Fruit fly (Drosophila melanogaster) whole organism, embryonic: Measurements from ENCODE around the gene CG31816.

Experiments
- Asciz ChIP-seq: fragments of 200-800 bp; sonication (Bioruptor generic); optimal IDR thresholded peaks from 2 replicates; lab custom pipeline; 2017; ENCODE audit warnings: missing biosample characterization, mild to moderate bottlenecking, missing genetic modification characterization, missing genetic modification reagents
- Atf6 ChIP-seq: fragments of 200-800 bp; sonication (Bioruptor generic); IDR thresholded peaks from 2 replicates; pipeline ENCODE4 v1.3.6; 2022; ENCODE audit warnings: missing biosample characterization, missing genetic modification characterization
- Bdp1 ChIP-seq: fragments of 200-800 bp; sonication (Bioruptor generic); optimal IDR thresholded peaks from 3 replicates; lab custom pipeline; 2016; ENCODE audit warnings: missing biosample characterization, missing genetic modification characterization
- CG10543 ChIP-seq: fragments of 200-800 bp; sonication (Bioruptor generic); optimal IDR thresholded peaks from 3 replicates; lab custom pipeline; 2017; ENCODE audit warnings: missing biosample characterization, mild to moderate bottlenecking, missing genetic modification characterization, moderate library complexity
- CG11504 ChIP-seq: fragments of 200-800 bp; sonication (Bioruptor generic); optimal IDR thresholded peaks from 3 replicates; lab custom pipeline; 2019; ENCODE audit warnings: missing biosample characterization, mild to moderate bottlenecking, missing genetic modification characterization, moderate library complexity
- CG12659 ChIP-seq: fragments of 200-800 bp; sonication (Bioruptor generic); optimal IDR thresholded peaks from 3 replicates; lab custom pipeline; 2017; ENCODE audit warnings: mild to moderate bottlenecking, missing biosample characterization, missing genetic modification reagents, missing genetic modification characterization
- CG14050 ChIP-seq: fragments of 200-800 bp; sonication (Bioruptor generic); IDR thresholded peaks from 3 replicates; pipeline ENCODE4 v1.3.6; 2022; ENCODE audit warnings: missing biosample characterization, missing genetic modification characterization
- CG14667 ChIP-seq: fragments of 200-800 bp; sonication (Bioruptor generic); IDR thresholded peaks from 2 replicates; pipeline ENCODE4 v1.3.6; 2022; ENCODE audit warnings: missing biosample characterization, missing genetic modification characterization
- CG15073 ChIP-seq: fragments of 200-800 bp; sonication (Bioruptor generic); optimal IDR thresholded peaks from 2 replicates; lab custom pipeline; 2016; ENCODE audit warnings: missing biosample characterization, missing genetic modification characterization
- CG15696 ChIP-seq: fragments of 200-800 bp; sonication (Bioruptor generic); optimal IDR thresholded peaks from 2 replicates; lab custom pipeline; 2019; ENCODE audit warnings: missing biosample characterization, mild to moderate bottlenecking, missing genetic modification characterization, moderate library complexity
- CG16815 ChIP-seq: fragments of 200-800 bp; sonication (Bioruptor generic); optimal IDR thresholded peaks from 3 replicates; lab custom pipeline; 2017; ENCODE audit warnings: missing biosample characterization, mild to moderate bottlenecking, missing genetic modification characterization
- CG17361 ChIP-seq: fragments of 200-800 bp; sonication (Bioruptor generic); IDR thresholded peaks from 3 replicates; pipeline ENCODE4 v1.3.6; 2022; ENCODE audit warnings: missing biosample characterization, missing genetic modification characterization
- CG18764 ChIP-seq: fragments of 200-800 bp; sonication (Bioruptor generic); optimal IDR thresholded peaks from 3 replicates; lab custom pipeline; 2016; ENCODE audit warnings: missing biosample characterization, missing genetic modification characterization
- CG3163 ChIP-seq: fragments of 200-800 bp; sonication (Bioruptor generic); optimal IDR thresholded peaks from 3 replicates; lab custom pipeline; 2016; ENCODE audit warnings: missing biosample characterization, missing genetic modification characterization
- CG4282 ChIP-seq: fragments of 200-800 bp; sonication (Bioruptor generic); optimal IDR thresholded peaks from 2 replicates; lab custom pipeline; 2016; ENCODE audit warnings: missing biosample characterization, missing genetic modification characterization
- CG4730 ChIP-seq: fragments of 200-800 bp; sonication (Bioruptor generic); IDR thresholded peaks from 2 replicates; pipeline ENCODE4 v1.3.6; 2022; ENCODE audit warnings: missing biosample characterization, missing genetic modification characterization
- CG6813 ChIP-seq: fragments of 200-800 bp; sonication (Bioruptor generic); optimal IDR thresholded peaks from 2 replicates; lab custom pipeline; 2017; ENCODE audit warnings: missing biosample characterization, missing genetic modification characterization, mild to moderate bottlenecking, moderate library complexity, missing genetic modification reagents
- CG9609 ChIP-seq: fragments of 200-800 bp; sonication (Bioruptor generic); optimal IDR thresholded peaks from 3 replicates; lab custom pipeline; 2016; ENCODE audit warnings: missing biosample characterization, missing genetic modification characterization
- CG9727 ChIP-seq: fragments of 200-800 bp; sonication (Bioruptor generic); optimal IDR thresholded peaks from 3 replicates; lab custom pipeline; 2017; ENCODE audit warnings: missing biosample characterization, mild to moderate bottlenecking, missing genetic modification characterization
- CG9876 ChIP-seq: fragments of 200-800 bp; sonication (Bioruptor generic); optimal IDR thresholded peaks from 2 replicates; lab custom pipeline; 2016; ENCODE audit warnings: missing biosample characterization, missing genetic modification characterization
- Camta ChIP-seq: fragments of 200-800 bp; sonication (Bioruptor generic); optimal IDR thresholded peaks from 2 replicates; lab custom pipeline; 2016; ENCODE audit warnings: missing biosample characterization, missing genetic modification characterization
- CoRest ChIP-seq: fragments of 200-800 bp; sonication (Bioruptor generic); optimal IDR thresholded peaks from 3 replicates; lab custom pipeline; 2018; ENCODE audit warnings: missing biosample characterization, mild to moderate bottlenecking, missing genetic modification characterization, moderate library complexity
- Hmr ChIP-seq: fragments of 200-800 bp; sonication (Bioruptor generic); optimal IDR thresholded peaks from 3 replicates; lab custom pipeline; 2017; ENCODE audit warnings: mild to moderate bottlenecking, missing biosample characterization, missing genetic modification reagents, missing genetic modification characterization
- Max ChIP-seq: fragments of 200-800 bp; sonication (Bioruptor generic); optimal IDR thresholded peaks from 2 replicates; lab custom pipeline; 2016; ENCODE audit warnings: missing biosample characterization, mild to moderate bottlenecking, missing genetic modification characterization
- Rx ChIP-seq: fragments of 200-800 bp; sonication (Bioruptor generic); IDR thresholded peaks from 2 replicates; pipeline ENCODE4 v1.3.6; 2022; ENCODE audit warnings: missing biosample characterization, missing genetic modification characterization
- Sox102F ChIP-seq: fragments of 200-800 bp; sonication (Bioruptor generic); optimal IDR thresholded peaks from 2 replicates; lab custom pipeline; 2018; ENCODE audit warnings: missing biosample characterization, mild to moderate bottlenecking, missing genetic modification characterization, moderate library complexity
- Ssrp ChIP-seq: fragments of 200-800 bp; sonication (Bioruptor generic); optimal IDR thresholded peaks from 2 replicates; lab custom pipeline; 2018; ENCODE audit warnings: missing biosample characterization, mild to moderate bottlenecking, missing genetic modification characterization, moderate library complexity
- YL-1 ChIP-seq: fragments of 200-800 bp; sonication (Bioruptor generic); optimal IDR thresholded peaks from 3 replicates; lab custom pipeline; 2017; ENCODE audit warnings: missing biosample characterization, mild to moderate bottlenecking, missing genetic modification characterization
- ap ChIP-seq: fragments of 200-800 bp; sonication (Bioruptor generic); IDR thresholded peaks from 2 replicates; pipeline ENCODE4 v1.3.6; 2022; ENCODE audit warnings: missing biosample characterization, missing genetic modification characterization
- ase ChIP-seq: fragments of 200-800 bp; sonication (Bioruptor generic); IDR thresholded peaks from 3 replicates; pipeline ENCODE4 v1.3.6; 2022; ENCODE audit warnings: missing biosample characterization, missing genetic modification characterization
- cad ChIP-seq: fragments of >200 bp; optimal IDR thresholded peaks from 2 replicates; lab custom pipeline; 2017; ENCODE audit warnings: missing biosample characterization, missing genetic modification characterization
- cato ChIP-seq: fragments of 200-800 bp; sonication (Bioruptor generic); optimal IDR thresholded peaks from 2 replicates; lab custom pipeline; 2016; ENCODE audit warnings: missing biosample characterization, missing genetic modification characterization, borderline replicate concordance
- da ChIP-seq: fragments of 200-800 bp; sonication (Bioruptor generic); optimal IDR thresholded peaks from 2 replicates; lab custom pipeline; 2016; ENCODE audit warnings: missing biosample characterization, missing genetic modification characterization
- fd64A ChIP-seq: fragments of 200-800 bp; sonication (Bioruptor generic); optimal IDR thresholded peaks from 3 replicates; lab custom pipeline; 2018; ENCODE audit warnings: missing biosample characterization, mild to moderate bottlenecking, missing genetic modification characterization
- gcm2 ChIP-seq: fragments of 200-800 bp; sonication (Bioruptor generic); optimal IDR thresholded peaks from 2 replicates; lab custom pipeline; 2016; ENCODE audit warnings: missing biosample characterization, missing genetic modification characterization
- hb ChIP-seq: fragments of 200-800 bp; sonication (Bioruptor generic); IDR thresholded peaks from 3 replicates; pipeline ENCODE4 v1.3.6; 2022; ENCODE audit warnings: missing biosample characterization, missing genetic modification characterization; ENCODE audit not compliant: partially characterized antibody
- her ChIP-seq: fragments of 200-800 bp; sonication (Bioruptor generic); optimal IDR thresholded peaks from 2 replicates; lab custom pipeline; 2016; ENCODE audit warnings: missing biosample characterization, missing genetic modification characterization
- hkb ChIP-seq, 2 experiments: fragments of 200-800 bp in 1 of 2; fragments of >200 bp in 1 of 2; sonication (Bioruptor generic) in 1 of 2; IDR thresholded peaks in 1 of 2; optimal IDR thresholded peaks in 1 of 2; 2 replicates each; pipeline versions ENCODE4 v1.3.6 to Lab custom; 2017 to 2022; ENCODE audit warnings: missing biosample characterization in 1 of 2, missing genetic modification characterization in 1 of 2
- klu ChIP-seq: fragments of 200-800 bp; sonication (Bioruptor generic); IDR thresholded peaks from 2 replicates; pipeline ENCODE4 v1.3.6; 2022; ENCODE audit warnings: missing biosample characterization, missing genetic modification characterization
- luna ChIP-seq: fragments of 200-800 bp; sonication (Bioruptor generic); optimal IDR thresholded peaks from 2 replicates; lab custom pipeline; 2016; ENCODE audit warnings: missing biosample characterization, missing genetic modification characterization
- maf-S ChIP-seq: fragments of 200-800 bp; sonication (Bioruptor generic); optimal IDR thresholded peaks from 2 replicates; lab custom pipeline; 2016; ENCODE audit warnings: missing biosample characterization, missing genetic modification characterization
- p53 ChIP-seq: fragments of 200-800 bp; sonication (Bioruptor generic); optimal IDR thresholded peaks from 2 replicates; lab custom pipeline; 2016; ENCODE audit warnings: missing biosample characterization, missing genetic modification characterization
- pho ChIP-seq: fragments of 200-800 bp; sonication (Bioruptor generic); optimal IDR thresholded peaks from 2 replicates; lab custom pipeline; 2016; ENCODE audit warnings: missing biosample characterization, missing genetic modification characterization
- psq ChIP-seq: fragments of 200-800 bp; sonication (Bioruptor generic); optimal IDR thresholded peaks from 2 replicates; lab custom pipeline; 2017; ENCODE audit warnings: missing biosample characterization, missing genetic modification characterization
- pum ChIP-seq: fragments of 200-800 bp; sonication (Bioruptor generic); optimal IDR thresholded peaks from 2 replicates; lab custom pipeline; 2016; ENCODE audit warnings: missing biosample characterization, missing genetic modification characterization
- sens-2 ChIP-seq: fragments of 200-800 bp; sonication (Bioruptor generic); IDR thresholded peaks from 2 replicates; pipeline ENCODE4 v1.3.6; 2022; ENCODE audit warnings: missing biosample characterization, missing genetic modification characterization
- sr ChIP-seq: fragments of 200-800 bp; sonication (Bioruptor generic); IDR thresholded peaks from 3 replicates; pipeline ENCODE4 v1.3.6; 2022; ENCODE audit warnings: missing biosample characterization, missing genetic modification characterization
- twi ChIP-seq: fragments of 200-800 bp; optimal IDR thresholded peaks from 2 replicates; lab custom pipeline; 2019; ENCODE audit warnings: missing biosample characterization, mild to moderate bottlenecking, missing genetic modification characterization, moderate library complexity
- usp ChIP-seq: fragments of >200 bp; optimal IDR thresholded peaks from 2 replicates; lab custom pipeline; 2017; ENCODE audit warnings: missing biosample characterization, missing genetic modification characterization
- zen2 ChIP-seq: fragments of 200-800 bp; sonication (Bioruptor generic); IDR thresholded peaks from 3 replicates; pipeline ENCODE4 v1.3.6; 2022; ENCODE audit warnings: missing biosample characterization, missing genetic modification characterization; ENCODE audit not compliant: partially characterized antibody

Gene CG31816

dm6 chr2L:16542997-16543593 is 749 bp downstream of the CG31816 start (continued):
- TF ChIP-seq Asciz (GFP tag; lab: Kevin White, UChicago), result peak; percentile 90
- peak; percentile 29 for TF ChIP-seq da
- no peak for TF ChIP-seq zen2 (GFP tag; lab: Robert Waterston, UW)
- TF ChIP-seq CG3163, result peak; percentile 51
- TF ChIP-seq CG9609, result peak; percentile 69
- peak; percentile 78; the same call in 2 of the 3 replicates for TF ChIP-seq CG17361 (GFP tag; lab: Robert Waterston, UW)
- TF ChIP-seq CG4282 (GFP tag; lab: Kevin White, UChicago), result peak; percentile 15
- TF ChIP-seq fd64A (GFP tag; lab: Kevin White, UChicago), result peak; percentile 88
- peak; percentile 61 for TF ChIP-seq cato (GFP tag; lab: Kevin White, UChicago)
- peak; percentile 83 for TF ChIP-seq Camta (GFP tag; lab: Kevin White, UChicago)
- no peak for TF ChIP-seq cad (GFP tag; lab: Kevin White, UChicago)
- TF ChIP-seq CG12659, result peak; percentile 83
- no peak for TF ChIP-seq CG15073 (GFP tag; lab: Kevin White, UChicago)
- 0 out of 2 replicates have a peak, but pooled peaks have one; percentile 34 for TF ChIP-seq ap (GFP tag; lab: Robert Waterston, UW)
- TF ChIP-seq YL-1, result peak; percentile 57
- peak; percentile 39; the same call in 2 of the 3 replicates for TF ChIP-seq ase (GFP tag; lab: Robert Waterston, UW)
- no peak for TF ChIP-seq usp (GFP tag; lab: Kevin White, UChicago)
- TF ChIP-seq CG9727 (GFP tag; lab: Kevin White, UChicago), result no peak
- no peak for TF ChIP-seq CG14667 (GFP tag; lab: Robert Waterston, UW)
- TF ChIP-seq maf-S (GFP tag; lab: Kevin White, UChicago), result peak; percentile 79
- peak; percentile 57 for TF ChIP-seq Sox102F
- peak; percentile 79 for TF ChIP-seq CG11504 (tag; lab: Kevin White, UChicago)
- TF ChIP-seq CG14050 (GFP tag; lab: Robert Waterston, UW), result peak; percentile 45; the same call in 2 of the 3 replicates
- TF ChIP-seq Rx (GFP tag; lab: Robert Waterston, UW), result peak; percentile 58; the same call in 1 of the 2 replicates
- peak; percentile 68; the same call in 2 of the 3 replicates for TF ChIP-seq sr (GFP tag; lab: Robert Waterston, UW)
- TF ChIP-seq CG9876 (GFP tag; lab: Kevin White, UChicago), result peak; percentile 70
- peak; percentile 54 for TF ChIP-seq Bdp1
- TF ChIP-seq hb (GFP tag; lab: Robert Waterston, UW), result no peak
- no peak for TF ChIP-seq Max (GFP tag; lab: Kevin White, UChicago)
- TF ChIP-seq p53, result peak; percentile 81
- no peak for TF ChIP-seq CG16815 (GFP tag; lab: Kevin White, UChicago)
- TF ChIP-seq gcm2, result peak; percentile 34
- peak; percentile 12 for TF ChIP-seq psq
- peak; percentile 90 for TF ChIP-seq CG6813 (GFP tag; lab: Kevin White, UChicago)
- peak; percentile 68 for TF ChIP-seq Atf6 (GFP tag; lab: Robert Waterston, UW)
- TF ChIP-seq hkb (optimal IDR thresholded peaks at IDR 0.05; lab: Kevin White, UChicago), result no peak
- peak; percentile 77 for TF ChIP-seq hkb (GFP tag; IDR thresholded peaks at IDR 0.05; lab: Robert Waterston, UW)
- TF ChIP-seq CG4730 (GFP tag; lab: Robert Waterston, UW), result no peak
- TF ChIP-seq luna (GFP tag; lab: Kevin White, UChicago), result peak; percentile 84
- TF ChIP-seq klu (GFP tag; lab: Robert Waterston, UW), result no peak
- peak; percentile 78 for TF ChIP-seq CoRest (tag; lab: Kevin White, UChicago)
- peak; percentile 82 for TF ChIP-seq her (GFP tag; lab: Kevin White, UChicago)
- peak; percentile 55 for TF ChIP-seq CG18764
- peak; percentile 29 for TF ChIP-seq pum (GFP tag; lab: Kevin White, UChicago)
- TF ChIP-seq CG15696 (tag; lab: Kevin White, UChicago), result no peak
- TF ChIP-seq twi (tag; lab: Kevin White, UChicago), result peak; percentile 63
- peak; percentile 70 for TF ChIP-seq pho (GFP tag; lab: Kevin White, UChicago)
- no peak for TF ChIP-seq sens-2 (GFP tag; lab: Robert Waterston, UW)
- peak; percentile 82 for TF ChIP-seq CG10543 (GFP tag; lab: Kevin White, UChicago)
- TF ChIP-seq Ssrp, result peak; percentile 64
- peak; percentile 94 for TF ChIP-seq Hmr
